Fruit fly (Drosophila melanogaster): Measurements from ENCODE around the gene CG34452.

CG34452 gene

DNA sequence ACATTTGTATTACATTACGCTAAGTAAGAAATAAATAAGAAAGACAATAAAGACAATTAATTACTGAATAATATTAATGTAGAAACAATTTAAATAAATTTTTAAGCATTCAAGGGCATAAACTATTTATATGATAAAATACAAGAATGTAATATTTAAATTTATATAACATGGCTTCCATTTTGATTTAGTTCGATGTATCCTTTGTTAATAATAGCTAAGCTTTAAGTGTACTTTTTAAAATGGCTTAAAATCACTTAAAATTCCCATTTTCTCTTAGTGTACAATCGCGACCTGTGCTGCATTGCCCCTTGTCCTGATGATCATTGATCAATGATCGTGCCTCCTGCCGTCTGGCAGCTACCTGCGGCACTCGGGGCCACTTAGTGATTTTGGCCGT lies 17.2 kb downstream of the CG34452 start:
- no peak for TF ChIP-seq h (optimal IDR thresholded peaks at IDR 0.05)
- TF ChIP-seq ttk (optimal IDR thresholded peaks at IDR 0.05), result no peak
- TF ChIP-seq Sin3A (optimal IDR thresholded peaks at IDR 0.05), result no peak

DNA sequence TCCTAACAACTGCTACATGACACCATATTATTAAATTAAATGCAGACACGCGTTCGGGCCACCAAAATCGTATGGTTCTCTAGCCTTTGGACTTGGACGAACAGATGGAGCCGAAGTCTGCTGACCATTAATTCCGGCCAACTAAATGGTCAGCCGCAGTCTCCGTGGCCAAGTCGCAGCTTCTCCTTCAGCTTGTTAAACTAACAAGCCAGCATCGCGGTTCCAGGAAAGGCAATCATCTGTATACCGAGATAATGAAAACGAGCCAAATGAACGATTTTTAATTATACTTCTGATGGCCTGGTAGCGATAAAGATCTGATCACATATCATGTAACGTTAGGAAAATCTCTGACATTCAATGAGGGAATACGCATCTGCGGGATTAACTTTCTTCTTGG lies 17.8 kb downstream of the CG34452 start:
- no peak for TF ChIP-seq h (optimal IDR thresholded peaks at IDR 0.05)
- no peak for TF ChIP-seq psq (optimal IDR thresholded peaks at IDR 0.05)
- TF ChIP-seq Myc (optimal IDR thresholded peaks at IDR 0.05), result no peak
- TF ChIP-seq Sin3A (optimal IDR thresholded peaks at IDR 0.05), result no peak
- no peak for TF ChIP-seq insv (optimal IDR thresholded peaks at IDR 0.05)
- TF ChIP-seq ttk (optimal IDR thresholded peaks at IDR 0.05), result no peak

DNA sequence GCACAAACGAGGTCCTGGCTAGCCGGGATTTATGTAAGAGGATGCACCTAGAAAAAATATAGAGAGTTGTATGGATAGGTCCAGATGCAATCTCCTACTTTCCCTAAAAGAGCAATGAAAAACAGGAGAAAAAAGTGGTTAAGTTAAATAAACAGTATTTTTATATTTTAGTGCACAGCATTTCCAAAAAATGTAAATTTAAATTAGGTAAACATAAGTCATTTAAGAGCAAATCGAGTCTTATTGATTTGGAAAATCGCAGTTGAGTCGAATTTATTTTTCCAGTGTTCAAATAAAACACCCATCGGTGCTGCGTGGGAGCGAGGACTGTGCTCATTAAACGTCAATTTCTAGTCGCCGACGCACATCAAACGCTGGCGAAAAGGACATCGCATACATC lies 22.0 kb downstream of the CG34452 start:
- TF ChIP-seq Sin3A (optimal IDR thresholded peaks at IDR 0.05) (no peak), Myc (optimal IDR thresholded peaks at IDR 0.05) (no peak), insv (optimal IDR thresholded peaks at IDR 0.05) (no peak), ttk (optimal IDR thresholded peaks at IDR 0.05) (no peak), psq (optimal IDR thresholded peaks at IDR 0.05) (no peak), h (optimal IDR thresholded peaks at IDR 0.05) (no peak)

DNA sequence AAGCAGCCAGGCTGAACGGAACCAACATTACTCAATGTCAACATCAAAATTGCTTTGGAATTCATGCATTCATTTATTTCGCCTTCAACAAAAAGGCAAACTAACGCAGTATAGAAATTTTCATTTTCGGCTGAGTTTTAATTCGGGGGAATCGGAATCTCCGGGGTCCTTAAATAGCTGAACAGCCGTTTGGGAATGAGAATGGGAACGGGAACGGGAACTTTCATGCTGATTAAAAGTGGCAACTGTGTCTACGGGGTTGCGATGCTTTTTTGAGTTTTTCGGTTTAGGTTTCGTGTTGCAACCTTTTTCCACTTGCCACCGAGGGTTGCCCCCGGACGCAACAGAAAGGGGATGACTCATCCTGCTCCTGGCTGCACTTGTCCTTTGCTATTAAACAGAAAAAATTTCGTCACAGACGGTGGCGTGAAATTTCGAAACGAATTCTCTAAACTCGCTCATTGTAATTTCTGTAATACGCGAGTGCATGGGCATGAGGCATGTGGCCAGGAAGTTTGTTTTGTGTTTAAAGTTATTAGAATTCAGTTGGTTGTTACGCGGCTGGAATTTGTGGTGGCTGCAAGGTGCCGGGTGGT lies 23.4 kb downstream of the CG34452 start:
- no peak for TF ChIP-seq Myc (optimal IDR thresholded peaks at IDR 0.05)
- TF ChIP-seq psq (optimal IDR thresholded peaks at IDR 0.05), result no peak
- no peak for TF ChIP-seq ttk (optimal IDR thresholded peaks at IDR 0.05)
- no peak for TF ChIP-seq Sin3A (optimal IDR thresholded peaks at IDR 0.05)
- no peak for TF ChIP-seq insv (optimal IDR thresholded peaks at IDR 0.05)
- no peak for TF ChIP-seq h (optimal IDR thresholded peaks at IDR 0.05)

DNA sequence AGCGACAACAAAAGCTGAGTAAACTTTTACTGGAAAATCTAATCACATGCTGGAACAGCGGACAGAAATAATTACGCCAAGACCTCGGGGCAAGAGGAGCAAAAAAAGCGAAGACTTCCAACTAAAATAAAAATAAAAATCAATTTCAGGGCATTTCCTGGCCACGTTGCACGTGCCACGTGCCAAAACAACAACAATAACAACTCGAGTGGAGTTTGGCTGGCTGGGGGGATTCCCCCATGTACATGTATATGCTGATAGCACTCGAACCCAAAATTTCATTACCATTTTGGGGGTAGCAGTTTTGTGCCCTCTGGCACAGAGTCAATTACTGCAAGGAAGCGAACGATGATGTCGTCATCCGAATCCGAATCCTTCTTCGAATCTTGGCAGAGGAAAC lies 25.2 kb downstream of the CG34452 start:
- no peak for TF ChIP-seq insv (optimal IDR thresholded peaks at IDR 0.05)

DNA sequence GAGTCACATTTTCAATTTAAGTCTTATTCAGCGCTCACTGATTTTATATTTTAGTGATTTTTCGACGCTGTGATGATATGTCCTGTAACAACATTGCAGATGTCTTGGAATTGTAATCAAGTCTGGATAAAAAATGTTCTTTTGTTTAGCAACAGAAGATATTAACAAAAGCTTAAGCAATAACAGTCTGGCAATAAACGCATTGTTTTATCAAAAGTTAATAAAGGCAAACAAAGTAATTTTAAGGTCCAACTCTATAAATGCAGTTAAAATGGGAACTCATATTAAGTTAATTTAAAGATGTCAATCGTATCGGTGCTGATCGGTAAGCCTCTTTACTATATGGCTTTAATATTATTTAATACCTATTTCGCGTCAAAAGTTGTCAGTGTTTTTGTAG lies 26.1 kb downstream of the CG34452 start, which contains the start of gene CG43082:
TSS of gene CG43082 (plus strand) at position 301 of the 400 bp plus-strand sequence.
- TF ChIP-seq insv (optimal IDR thresholded peaks at IDR 0.05) (no peak), Myc (optimal IDR thresholded peaks at IDR 0.05) (no peak), psq (optimal IDR thresholded peaks at IDR 0.05) (no peak), ttk (optimal IDR thresholded peaks at IDR 0.05) (no peak), Sin3A (optimal IDR thresholded peaks at IDR 0.05) (no peak), h (optimal IDR thresholded peaks at IDR 0.05) (no peak)

DNA sequence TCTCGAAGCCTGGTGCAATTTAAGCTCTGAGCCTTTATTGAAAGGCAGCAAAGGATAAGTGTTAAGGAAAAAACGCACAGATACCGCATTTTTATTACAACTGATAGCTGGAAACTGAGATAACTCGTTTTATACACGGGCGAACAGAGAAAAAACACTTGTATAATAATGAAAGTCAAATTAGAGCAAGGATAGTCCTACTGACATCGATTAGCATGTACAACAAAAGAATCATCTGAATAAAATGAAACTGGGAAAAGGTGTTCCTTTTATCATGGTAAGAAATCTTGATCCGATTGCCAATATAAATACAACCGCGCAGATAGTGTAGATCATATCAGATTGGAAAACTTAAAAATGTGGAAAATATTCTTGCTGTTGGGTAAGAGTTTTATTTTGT lies 26.8 kb downstream of the CG34452 start, which contains the start of the genes Eig71Ej and Eig71Ek:
TSS of gene Eig71Ej (minus strand) at position 101 of the 400 bp plus-strand sequence.
TSS of gene Eig71Ek (plus strand) at position 334 of the 400 bp plus-strand sequence.
- no peak for TF ChIP-seq insv (optimal IDR thresholded peaks at IDR 0.05)
- no peak for TF ChIP-seq Myc (optimal IDR thresholded peaks at IDR 0.05)
- TF ChIP-seq ttk (optimal IDR thresholded peaks at IDR 0.05), result no peak

DNA sequence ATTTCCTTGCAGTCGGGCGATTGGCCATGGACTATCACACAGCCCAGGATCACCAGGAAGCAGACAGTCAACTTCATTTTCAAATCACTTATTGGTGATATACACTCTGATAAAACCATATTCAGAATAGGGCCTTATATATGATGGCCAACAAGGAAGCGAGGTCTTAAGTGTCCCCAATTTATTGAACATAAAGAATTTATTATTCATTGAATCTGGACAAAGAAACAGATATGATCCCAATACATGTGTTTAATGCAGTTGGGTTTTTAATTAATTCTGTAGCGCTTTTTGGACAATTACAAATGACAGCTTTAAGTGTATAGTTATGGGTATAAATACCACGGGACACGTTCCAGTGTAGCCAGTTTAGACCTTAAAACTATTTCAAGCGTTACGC lies 28.4 kb downstream of the CG34452 start, which contains the start of the genes Eig71Eh and Eig71Ei:
TSS of gene Eig71Eh (minus strand) at position 101 of the 400 bp plus-strand sequence.
TSS of gene Eig71Ei (plus strand) at position 367 of the 400 bp plus-strand sequence.
- TF ChIP-seq Myc (optimal IDR thresholded peaks at IDR 0.05) (no peak), insv (optimal IDR thresholded peaks at IDR 0.05) (no peak), Sin3A (optimal IDR thresholded peaks at IDR 0.05) (no peak), h (optimal IDR thresholded peaks at IDR 0.05) (no peak), psq (optimal IDR thresholded peaks at IDR 0.05) (no peak), ttk (optimal IDR thresholded peaks at IDR 0.05) (no peak)

DNA sequence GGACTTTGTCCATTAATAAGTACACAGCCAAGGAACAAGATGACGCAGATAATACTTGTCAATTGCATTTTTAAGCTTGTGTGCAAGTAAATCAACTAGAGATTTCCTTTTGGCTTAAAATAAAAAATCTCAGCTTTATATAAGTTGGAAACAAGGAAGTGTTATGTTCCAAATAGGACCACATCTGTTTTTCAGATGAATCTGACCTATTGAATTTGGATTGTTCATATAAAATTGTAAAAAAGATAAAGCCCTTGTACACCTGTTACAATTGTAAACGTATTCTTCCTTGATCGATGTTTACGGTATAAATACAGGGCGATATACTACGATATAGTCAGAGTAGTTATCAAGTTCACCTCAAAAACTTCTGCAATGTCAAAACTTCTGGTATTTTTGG lies 30.4 kb downstream of the CG34452 start, which contains the start of the genes Eig71Ef and Eig71Eg:
TSS of gene Eig71Ef (minus strand) at position 101 of the 400 bp plus-strand sequence.
TSS of gene Eig71Eg (plus strand) at position 339 of the 400 bp plus-strand sequence.
- TF ChIP-seq insv (optimal IDR thresholded peaks at IDR 0.05) (no peak), Myc (optimal IDR thresholded peaks at IDR 0.05) (no peak), psq (optimal IDR thresholded peaks at IDR 0.05) (no peak), Sin3A (optimal IDR thresholded peaks at IDR 0.05) (no peak), h (optimal IDR thresholded peaks at IDR 0.05) (no peak), ttk (optimal IDR thresholded peaks at IDR 0.05) (no peak)

DNA sequence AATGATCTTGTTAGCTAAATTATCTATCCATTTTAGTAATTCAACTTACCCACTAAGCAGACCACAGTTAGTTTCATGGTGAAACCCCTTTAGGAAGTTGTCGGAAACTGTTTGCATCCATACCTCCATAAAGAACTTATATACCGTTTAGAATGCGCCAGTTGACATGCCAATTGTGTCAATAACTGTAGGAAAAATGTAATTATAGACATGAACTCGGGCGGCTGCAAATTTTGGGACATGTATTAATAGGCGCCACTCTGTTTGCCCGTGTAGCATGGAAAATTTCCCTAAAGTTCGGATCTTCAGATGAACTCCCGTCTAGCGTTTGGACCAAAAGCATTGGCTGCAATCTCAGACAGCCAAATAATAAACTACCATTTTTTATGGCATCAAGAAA lies 31.8 kb downstream of the CG34452 start, which contains the start of gene Eig71Ee:
TSS of gene Eig71Ee (minus strand) at position 101 of the 400 bp plus-strand sequence.
- TF ChIP-seq Sin3A (optimal IDR thresholded peaks at IDR 0.05) (no peak), insv (optimal IDR thresholded peaks at IDR 0.05) (no peak), psq (optimal IDR thresholded peaks at IDR 0.05) (no peak), h (optimal IDR thresholded peaks at IDR 0.05) (no peak), ttk (optimal IDR thresholded peaks at IDR 0.05) (no peak), Myc (optimal IDR thresholded peaks at IDR 0.05) (no peak)

DNA sequence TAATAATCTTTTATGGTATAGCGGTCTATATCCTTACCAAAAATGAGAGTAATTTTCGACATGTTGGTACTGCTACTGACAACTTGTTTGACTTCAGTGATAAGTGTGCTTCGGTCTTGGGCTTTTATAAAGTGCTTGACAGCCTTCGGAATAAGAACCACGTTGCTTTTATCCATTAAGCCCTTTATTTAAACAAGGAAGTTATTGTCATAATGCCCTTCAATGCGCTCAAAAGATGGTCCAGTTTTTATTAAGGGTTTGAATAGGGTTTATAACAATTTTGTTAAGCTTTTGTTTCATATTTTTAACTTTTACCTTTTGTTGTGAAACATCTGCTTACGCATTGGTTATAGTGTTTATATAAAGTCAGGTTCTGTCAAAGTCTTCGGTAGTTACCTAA lies 35.5 kb downstream of the CG34452 start, which contains the start of the genes Eig71Ec and Eig71Ed:
TSS of gene Eig71Ec (minus strand) at position 101 of the 400 bp plus-strand sequence.
TSS of gene Eig71Ed (plus strand) at position 384 of the 400 bp plus-strand sequence.
- TF ChIP-seq ttk (optimal IDR thresholded peaks at IDR 0.05) (no peak), Myc (optimal IDR thresholded peaks at IDR 0.05) (no peak), h (optimal IDR thresholded peaks at IDR 0.05) (no peak), insv (optimal IDR thresholded peaks at IDR 0.05) (no peak), psq (optimal IDR thresholded peaks at IDR 0.05) (no peak), Sin3A (optimal IDR thresholded peaks at IDR 0.05) (no peak)

DNA sequence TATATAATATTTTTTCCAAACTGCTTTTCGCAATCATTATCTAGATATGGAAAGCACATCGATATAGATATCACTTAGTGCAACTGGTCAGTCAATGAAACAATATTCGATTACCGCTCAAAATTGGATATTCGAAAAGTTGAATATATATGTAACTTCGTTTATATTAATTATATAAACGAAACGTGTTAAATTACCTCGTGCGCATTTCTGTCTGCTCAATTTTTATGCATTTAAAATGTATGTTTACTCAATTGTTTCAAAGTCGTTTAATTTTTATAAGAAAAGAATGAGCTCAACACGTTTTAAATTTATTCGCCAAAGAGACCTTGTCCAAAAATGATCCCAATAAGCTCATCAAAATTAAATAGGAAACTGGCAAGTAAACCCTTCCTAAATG lies 37.1 kb downstream of the CG34452 start, which contains the start of gene CG43084:
TSS of gene CG43084 (plus strand) at position 301 of the 400 bp plus-strand sequence.
- no peak for TF ChIP-seq Myc (optimal IDR thresholded peaks at IDR 0.05)
- no peak for TF ChIP-seq psq (optimal IDR thresholded peaks at IDR 0.05)
- no peak for TF ChIP-seq ttk (optimal IDR thresholded peaks at IDR 0.05)
- no peak for TF ChIP-seq insv (optimal IDR thresholded peaks at IDR 0.05)
- no peak for TF ChIP-seq Sin3A (optimal IDR thresholded peaks at IDR 0.05)
- TF ChIP-seq h (optimal IDR thresholded peaks at IDR 0.05), result no peak

DNA sequence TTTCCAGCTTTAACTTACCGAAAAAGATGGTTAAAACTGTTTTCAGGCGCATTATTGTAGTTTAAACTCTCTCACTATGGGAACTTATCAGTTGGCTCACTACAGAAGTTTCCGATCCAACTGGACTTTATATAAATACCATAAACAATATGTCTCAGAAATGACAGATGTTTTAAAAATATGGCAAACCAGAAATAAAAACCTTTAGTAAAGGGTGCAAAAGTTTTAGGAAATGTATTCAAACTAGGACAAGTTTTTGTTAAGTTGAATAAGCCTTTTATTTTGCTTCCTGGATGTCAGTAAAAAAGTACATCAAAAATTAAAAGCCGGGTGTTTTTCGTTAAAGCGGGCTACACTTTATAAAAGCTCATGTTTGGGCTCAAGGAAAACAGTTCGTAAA lies 38.1 kb downstream of the CG34452 start, which contains the start of the genes Eig71Ea and Eig71Eb:
TSS of gene Eig71Ea (minus strand) at position 101 of the 400 bp plus-strand sequence.
TSS of gene Eig71Eb (plus strand) at position 376 of the 400 bp plus-strand sequence.
- no peak for TF ChIP-seq psq (optimal IDR thresholded peaks at IDR 0.05)
- TF ChIP-seq ttk (optimal IDR thresholded peaks at IDR 0.05), result no peak
- no peak for TF ChIP-seq Sin3A (optimal IDR thresholded peaks at IDR 0.05)
- TF ChIP-seq insv (optimal IDR thresholded peaks at IDR 0.05), result no peak
- TF ChIP-seq h (optimal IDR thresholded peaks at IDR 0.05), result no peak
- TF ChIP-seq Myc (optimal IDR thresholded peaks at IDR 0.05), result no peak
